Fruit fly (Drosophila melanogaster) S2 (cell line): ENCODE data around the gene CG33308.
A peak's percentile ranks its signal among the peaks of the same experiment; 100 is the strongest.

Experiments
- CG8478 ChIP-seq: fragments of >200 bp; optimal IDR thresholded peaks from 2 replicates; lab custom pipeline; 2018
- CTCF ChIP-seq, 2 experiments: fragments of >200 bp; optimal IDR thresholded peaks; 2 replicates each; lab custom pipeline; 2018

CG33308 gene

DNA sequence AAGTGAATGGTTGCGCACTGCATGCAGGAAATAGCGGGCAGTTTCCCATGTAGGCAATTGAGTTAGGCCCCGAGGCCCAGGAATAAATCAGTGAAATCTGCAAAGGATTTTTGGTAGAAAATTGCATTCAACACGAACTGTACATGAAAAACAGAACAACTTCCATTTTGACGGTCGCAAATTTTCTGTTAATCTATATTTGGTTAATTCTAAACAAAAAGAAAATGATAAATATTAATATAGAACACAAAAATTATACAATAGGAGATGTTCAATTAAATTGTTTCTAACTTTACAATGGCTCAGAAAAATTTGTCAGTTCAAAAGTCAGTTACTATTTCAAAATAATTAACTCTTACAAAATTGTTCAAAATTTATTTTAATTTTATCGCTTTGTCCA lies at the start of gene CG33308:
CG33308 (plus strand) TSS at position 301 of the 400 bp plus-strand sequence.
- TF ChIP-seq CG8478 (lab: Kevin White, UChicago) (no peak), CTCF (optimal IDR thresholded peaks at IDR 0.05; lab: Kevin White, UChicago) (no peak)

- TF ChIP-seq CTCF (optimal IDR thresholded peaks at IDR 0.05; lab: Kevin White, UChicago) (no peak), CG8478 (lab: Kevin White, UChicago) (no peak)
Measured at dm6 chr2L:14760467-14760866, 41.7 kb upstream of the CG33308 start, which contains the start of gene CG4691. Gene CG4691 (plus strand): TSS chr2L:14760767.

- TF ChIP-seq CG8478 (lab: Kevin White, UChicago) (no peak), CTCF (optimal IDR thresholded peaks at IDR 0.05; lab: Kevin White, UChicago) (no peak)
Measured at dm6 chr2L:14762465-14762864, 39.7 kb upstream of the CG33308 start, which contains the start of gene CSN1a. Gene CSN1a (plus strand): TSS chr2L:14762765.

- TF ChIP-seq CTCF (optimal IDR thresholded peaks at IDR 0.05; lab: Kevin White, UChicago) (no peak), CG8478 (lab: Kevin White, UChicago) (no peak)
Measured at dm6 chr2L:14765608-14766007, 36.5 kb upstream of the CG33308 start, which contains the start of gene CG4701. Gene CG4701 (plus strand): TSS chr2L:14765908.

- TF ChIP-seq CTCF (optimal IDR thresholded peaks at IDR 0.05; lab: Kevin White, UChicago), result no peak
- TF ChIP-seq CG8478 (lab: Kevin White, UChicago), result no peak
Measured at dm6 chr2L:14774713-14775112, 27.4 kb upstream of the CG33308 start, which contains the start of gene CG4650. Gene CG4650 (minus strand): TSS chr2L:14774981.

- TF ChIP-seq CTCF (optimal IDR thresholded peaks at IDR 0.05; lab: Kevin White, UChicago) (no peak), CG8478 (lab: Kevin White, UChicago) (no peak)
Measured at dm6 chr2L:14784498-14784897, 17.6 kb upstream of the CG33308 start, which contains the start of gene CG18636. Gene CG18636 (minus strand): TSS chr2L:14784598.

dm6 chr2L:14796542-14796941 lies 5.6 kb upstream of the CG33308 start, which contains the start of gene CG18420:
Gene CG18420 (minus strand): TSS chr2L:14796642.
- TF ChIP-seq CG8478 (lab: Kevin White, UChicago) (no peak), CTCF (optimal IDR thresholded peaks at IDR 0.05; lab: Kevin White, UChicago) (no peak)

- no peak for TF ChIP-seq CTCF (optimal IDR thresholded peaks at IDR 0.05; lab: Kevin White, UChicago)
- no peak for TF ChIP-seq CG8478 (lab: Kevin White, UChicago)
Measured at dm6 chr2L:14797554-14797953, 4.6 kb upstream of the CG33308 start.

- TF ChIP-seq CG8478 (lab: Kevin White, UChicago) (no peak), CTCF (optimal IDR thresholded peaks at IDR 0.05; lab: Kevin White, UChicago) (no peak)
Measured at dm6 chr2L:14810461-14810860, 8.3 kb downstream of the CG33308 start, which contains the start of gene CG33309. Gene CG33309 (plus strand): TSS chr2L:14810761.

- TF ChIP-seq CTCF (optimal IDR thresholded peaks at IDR 0.05; lab: Kevin White, UChicago) (no peak), CG8478 (lab: Kevin White, UChicago) (no peak)
Measured at dm6 chr2L:14842058-14842457, 39.9 kb downstream of the CG33308 start, which contains the start of gene CG42682. Gene CG42682 (plus strand): TSS chr2L:14842358.

DNA sequence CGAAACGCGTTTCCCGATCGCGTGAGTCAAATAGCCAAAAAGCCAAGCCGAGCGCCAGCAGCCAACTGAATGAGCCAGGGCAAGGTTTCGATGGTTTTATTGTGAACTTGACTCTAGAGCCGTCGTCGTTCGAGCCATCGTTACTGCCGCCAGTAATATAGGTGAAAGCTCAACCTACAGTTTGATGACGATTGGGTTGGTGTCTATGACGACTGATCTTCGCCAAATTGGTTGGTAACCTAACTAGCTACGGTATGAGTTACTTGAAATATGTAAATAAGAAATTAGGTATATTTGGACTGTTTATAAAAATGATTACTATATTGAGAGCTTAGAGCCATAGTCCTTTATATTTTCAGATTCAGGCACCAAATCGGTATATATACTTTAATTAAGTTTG lies 49.5 kb downstream of the CG33308 start, which contains the start of gene CG15279:
CG15279 (minus strand) TSS at position 72 of the 400 bp plus-strand sequence.
- TF ChIP-seq CG8478 (lab: Kevin White, UChicago), result no peak
- TF ChIP-seq CTCF (optimal IDR thresholded peaks at IDR 0.05; lab: Kevin White, UChicago), result peak in 1 of 2 experiments; percentile 8
